Worm (Caenorhabditis elegans) whole organism, young adult: ENCODE measurements around the gene F13A2.10.
A peak's percentile ranks its signal among the peaks of the same experiment; 100 is the strongest.

Source experiments
- D2030.7 ChIP-seq: fragments of 200-800 bp; sonication (Bioruptor generic); IDR thresholded peaks from 2 replicates; pipeline ENCODE4 v1.3.6; 2022; ENCODE audit warnings: missing genetic modification reagents, missing genetic modification characterization, missing compliant biosample characterization
- F10E7.11 ChIP-seq: sonication (generic microtip); optimal IDR thresholded peaks from 2 replicates; lab custom pipeline; 2017; ENCODE audit warnings: mild to moderate bottlenecking, missing genetic modification characterization, moderate library complexity, missing compliant biosample characterization
- F33H1.4 ChIP-seq: fragments of 200-800 bp; sonication (Bioruptor generic); IDR thresholded peaks from 2 replicates; pipeline ENCODE4 v1.3.6; 2022; ENCODE audit warnings: missing genetic modification reagents, missing genetic modification characterization, missing compliant biosample characterization
- F55B11.4 ChIP-seq: sonication (generic microtip); optimal IDR thresholded peaks from 2 replicates; lab custom pipeline; 2016; ENCODE audit warnings: missing compliant biosample characterization, missing genetic modification characterization, borderline replicate concordance; ENCODE audit not compliant: insufficient read depth
- F57C9.4 ChIP-seq: sonication (generic microtip); optimal IDR thresholded peaks from 2 replicates; lab custom pipeline; 2017; ENCODE audit warnings: mild to moderate bottlenecking, missing genetic modification characterization, missing compliant biosample characterization
- K12H6.12 ChIP-seq: fragments of 200-800 bp; sonication (Bioruptor generic); optimal IDR thresholded peaks from 2 replicates; lab custom pipeline; 2018; ENCODE audit warnings: mild to moderate bottlenecking, missing genetic modification characterization, missing compliant biosample characterization
- Y53G8AR.9 ChIP-seq: fragments of 200-800 bp; sonication (Bioruptor generic); conservative IDR thresholded peaks from 2 replicates; pipeline ENCODE4 v1.3.6; 2022; ENCODE audit warnings: missing genetic modification reagents, missing genetic modification characterization, missing compliant biosample characterization
- Y95B8A.8 ChIP-seq: fragments of 200-800 bp; sonication (Bioruptor generic); IDR thresholded peaks from 2 replicates; pipeline ENCODE4 v1.3.6; 2022; ENCODE audit warnings: missing genetic modification reagents, missing genetic modification characterization, missing compliant biosample characterization
- attf-3 ChIP-seq: fragments of 200-800 bp; sonication (Bioruptor generic); conservative IDR thresholded peaks from 2 replicates; pipeline ENCODE4 v1.3.6; 2022; ENCODE audit warnings: missing genetic modification reagents, missing genetic modification characterization, missing compliant biosample characterization
- ccch-3 ChIP-seq: fragments of 200-800 bp; sonication (Bioruptor generic); optimal IDR thresholded peaks from 2 replicates; lab custom pipeline; 2018; ENCODE audit warnings: mild to moderate bottlenecking, missing genetic modification characterization, missing compliant biosample characterization
- ceh-40 ChIP-seq: fragments of 200-800 bp; sonication (Bioruptor generic); IDR thresholded peaks from 2 replicates; pipeline ENCODE4 v1.3.6; 2022; ENCODE audit warnings: missing genetic modification characterization, missing compliant biosample characterization
- ceh-91 ChIP-seq: fragments of 200-800 bp; sonication (Bioruptor generic); IDR thresholded peaks from 2 replicates; pipeline ENCODE4 v1.3.6; 2022; ENCODE audit warnings: missing genetic modification reagents, missing genetic modification characterization, missing compliant biosample characterization
- dox-1 ChIP-seq: fragments of 200-800 bp; sonication (Bioruptor generic); IDR thresholded peaks from 2 replicates; pipeline ENCODE4 v1.3.6; 2022; ENCODE audit warnings: missing genetic modification reagents, missing genetic modification characterization, missing compliant biosample characterization
- dpff-1 ChIP-seq: sonication (generic microtip); optimal IDR thresholded peaks from 2 replicates; lab custom pipeline; 2017; ENCODE audit warnings: mild to moderate bottlenecking, missing genetic modification characterization, missing compliant biosample characterization
- dpl-1 ChIP-seq: fragments of 150-350 bp; optimal IDR thresholded peaks from 2 replicates; lab custom pipeline; 2014; ENCODE audit warnings: missing biosample characterization, missing genetic modification reagents, missing genetic modification characterization
- ets-4 ChIP-seq: fragments of 200-800 bp; sonication (Bioruptor generic); optimal IDR thresholded peaks from 2 replicates; lab custom pipeline; 2018; ENCODE audit warnings: mild to moderate bottlenecking, missing genetic modification characterization, missing compliant biosample characterization
- gei-17 ChIP-seq: fragments of 200-800 bp; sonication (Bioruptor generic); optimal IDR thresholded peaks from 2 replicates; lab custom pipeline; 2018; ENCODE audit warnings: mild to moderate bottlenecking, missing genetic modification characterization, missing compliant biosample characterization
- him-1 ChIP-seq: sonication (generic microtip); optimal IDR thresholded peaks from 2 replicates; lab custom pipeline; 2016; ENCODE audit warnings: missing genotype, missing genetic modification reagents, missing genetic modification characterization, missing compliant biosample characterization
- hmg-1.2 ChIP-seq: fragments of 200-800 bp; sonication (Bioruptor generic); IDR thresholded peaks from 2 replicates; pipeline ENCODE4 v1.3.6; 2022; ENCODE audit warnings: missing genetic modification reagents, missing genetic modification characterization, missing compliant biosample characterization
- hrde-1 ChIP-seq: sonication (generic microtip); optimal IDR thresholded peaks from 2 replicates; lab custom pipeline; 2016; ENCODE audit warnings: missing genetic modification characterization, mild to moderate bottlenecking, missing compliant biosample characterization, moderate library complexity, missing genotype, missing genetic modification reagents, borderline replicate concordance
- hsf-1 ChIP-seq: fragments of 200-800 bp; sonication (Bioruptor generic); IDR thresholded peaks from 2 replicates; pipeline ENCODE4 v1.3.6; 2022; ENCODE audit warnings: missing genetic modification reagents, missing genetic modification characterization, missing compliant biosample characterization
- lin-35 ChIP-seq, 3 experiments: fragments of 150-350 bp in 2 of 3; sonication (generic microtip) in 1 of 3; optimal IDR thresholded peaks; 2 replicates each; lab custom pipeline; 2014 to 2018; ENCODE audit warnings: missing biosample characterization in 3 of 3, missing genetic modification characterization in 3 of 3, missing genetic modification reagents in 3 of 3
- lin-54 ChIP-seq: fragments of 200-800 bp; sonication (Bioruptor generic); optimal IDR thresholded peaks from 2 replicates; lab custom pipeline; 2018; ENCODE audit warnings: mild to moderate bottlenecking, missing genetic modification characterization, missing compliant biosample characterization
- lir-1 ChIP-seq: fragments of 200-800 bp; sonication (Bioruptor generic); conservative IDR thresholded peaks from 2 replicates; pipeline ENCODE4 v1.3.6; 2022; ENCODE audit warnings: missing genetic modification reagents, missing genetic modification characterization, missing compliant biosample characterization
- lsl-1 ChIP-seq: fragments of 200-800 bp; sonication (Bioruptor generic); optimal IDR thresholded peaks from 2 replicates; lab custom pipeline; 2018; ENCODE audit warnings: mild to moderate bottlenecking, missing genetic modification characterization, moderate library complexity, missing compliant biosample characterization
- madf-10 ChIP-seq: sonication (generic microtip); optimal IDR thresholded peaks from 2 replicates; lab custom pipeline; 2016; ENCODE audit warnings: mild to moderate bottlenecking, missing genetic modification characterization, missing compliant biosample characterization
- madf-6 ChIP-seq: fragments of 200-800 bp; sonication (Bioruptor generic); IDR thresholded peaks from 2 replicates; pipeline ENCODE4 v1.3.6; 2022; ENCODE audit warnings: missing genetic modification reagents, missing genetic modification characterization, missing compliant biosample characterization
- madf-8 ChIP-seq: fragments of 200-800 bp; sonication (Bioruptor generic); conservative IDR thresholded peaks from 2 replicates; pipeline ENCODE4 v1.3.6; 2022; ENCODE audit warnings: missing genetic modification reagents, missing genetic modification characterization, missing compliant biosample characterization
- mcd-1 ChIP-seq: fragments of 200-800 bp; sonication (Bioruptor generic); IDR thresholded peaks from 2 replicates; pipeline ENCODE4 v1.3.6; 2022; ENCODE audit warnings: missing genetic modification reagents, missing genetic modification characterization, missing compliant biosample characterization
- nfyb-1 ChIP-seq: fragments of 200-800 bp; sonication (Bioruptor generic); IDR thresholded peaks from 2 replicates; pipeline ENCODE4 v1.3.6; 2022; ENCODE audit warnings: missing genetic modification reagents, missing genetic modification characterization, missing compliant biosample characterization
- nhr-179 ChIP-seq: sonication (generic microtip); optimal IDR thresholded peaks from 2 replicates; lab custom pipeline; 2016; ENCODE audit warnings: mild to moderate bottlenecking, missing genetic modification characterization, missing compliant biosample characterization
- pbrm-1 ChIP-seq: fragments of 200-800 bp; sonication (Bioruptor generic); IDR thresholded peaks from 2 replicates; pipeline ENCODE4 v1.3.6; 2022; ENCODE audit warnings: missing genetic modification reagents, missing genetic modification characterization, missing compliant biosample characterization
- pha-4 ChIP-seq: fragments of 150-350 bp; sonication (generic microtip); optimal IDR thresholded peaks from 2 replicates; lab custom pipeline; 2014; ENCODE audit warnings: missing biosample characterization, missing genetic modification reagents, missing genetic modification characterization
- rcor-1 ChIP-seq: fragments of 200-800 bp; sonication (Bioruptor generic); IDR thresholded peaks from 2 replicates; pipeline ENCODE4 v1.3.6; 2022; ENCODE audit warnings: missing genetic modification reagents, missing genetic modification characterization, missing compliant biosample characterization
- snpc-1.1 ChIP-seq: sonication (generic microtip); optimal IDR thresholded peaks from 2 replicates; lab custom pipeline; 2017; ENCODE audit warnings: missing genetic modification characterization, mild to moderate bottlenecking, missing compliant biosample characterization, antibody characterized with exemption, moderate library complexity, missing genotype, missing genetic modification reagents; ENCODE audit not compliant: insufficient read depth
- snpc-1.3 ChIP-seq: sonication (generic microtip); optimal IDR thresholded peaks from 2 replicates; lab custom pipeline; 2017; ENCODE audit warnings: missing genetic modification characterization, mild to moderate bottlenecking, missing compliant biosample characterization, antibody characterized with exemption, moderate library complexity, missing genotype, missing genetic modification reagents; ENCODE audit not compliant: insufficient read depth
- snpc-4 ChIP-seq, 5 experiments: fragments of 150-350 bp in 1 of 5; sonication (generic microtip) in 4 of 5; optimal IDR thresholded peaks; 2 replicates each; lab custom pipeline; 2014 to 2018; ENCODE audit warnings: missing genetic modification characterization in 5 of 5, missing biosample characterization in 3 of 5, antibody characterized with exemption in 2 of 5, mild to moderate bottlenecking in 2 of 5, missing compliant biosample characterization in 2 of 5, missing genotype in 2 of 5, moderate library complexity in 2 of 5, missing genetic modification reagents in 1 of 5
- unc-130 ChIP-seq: sonication (generic microtip); optimal IDR thresholded peaks from 2 replicates; lab custom pipeline; 2016; ENCODE audit warnings: missing genetic modification reagents, missing genetic modification characterization, missing compliant biosample characterization
- xnd-1 ChIP-seq: sonication (generic microtip); optimal IDR thresholded peaks from 2 replicates; lab custom pipeline; 2016; ENCODE audit warnings: missing genotype, missing genetic modification reagents, missing genetic modification characterization, missing compliant biosample characterization
- zfh-2 ChIP-seq: fragments of 200-800 bp; sonication (Bioruptor generic); conservative IDR thresholded peaks from 2 replicates; pipeline ENCODE4 v1.3.6; 2022; ENCODE audit warnings: missing genetic modification reagents, missing genetic modification characterization, missing compliant biosample characterization
- ztf-3 ChIP-seq: fragments of 200-800 bp; sonication (Bioruptor generic); optimal IDR thresholded peaks from 2 replicates; lab custom pipeline; 2018; ENCODE audit warnings: mild to moderate bottlenecking, missing genetic modification characterization, missing compliant biosample characterization
- ztf-6 ChIP-seq: fragments of 200-800 bp; sonication (Bioruptor generic); IDR thresholded peaks from 2 replicates; pipeline ENCODE4 v1.3.6; 2022; ENCODE audit warnings: missing genetic modification reagents, missing genetic modification characterization, missing compliant biosample characterization

F13A2.10 gene

DNA sequence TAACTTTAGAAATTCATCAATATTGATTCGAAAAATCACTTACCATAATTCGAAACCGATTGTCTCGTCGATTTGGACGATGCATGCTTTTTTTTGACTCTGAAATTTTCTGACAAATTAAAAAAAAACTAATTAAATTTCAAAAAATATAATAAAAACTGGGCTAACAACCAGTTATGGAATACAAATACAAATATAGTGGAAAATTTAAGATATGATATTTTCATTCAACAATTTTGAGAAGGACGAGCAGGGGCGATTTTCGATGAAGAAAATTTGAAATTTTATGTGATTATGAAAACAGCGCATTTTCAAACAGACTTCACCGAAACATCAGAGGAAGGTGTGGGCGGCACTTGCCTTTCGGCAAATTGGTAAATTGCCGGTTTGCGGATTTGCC lies 3.8 kb downstream of the F13A2.10 start, which contains the start of gene F13A2.1 (continued):
- TF ChIP-seq F10E7.11 (tag; lab: Kevin White, UChicago) (no peak), nhr-179 (tag; lab: Kevin White, UChicago) (no peak)

DNA sequence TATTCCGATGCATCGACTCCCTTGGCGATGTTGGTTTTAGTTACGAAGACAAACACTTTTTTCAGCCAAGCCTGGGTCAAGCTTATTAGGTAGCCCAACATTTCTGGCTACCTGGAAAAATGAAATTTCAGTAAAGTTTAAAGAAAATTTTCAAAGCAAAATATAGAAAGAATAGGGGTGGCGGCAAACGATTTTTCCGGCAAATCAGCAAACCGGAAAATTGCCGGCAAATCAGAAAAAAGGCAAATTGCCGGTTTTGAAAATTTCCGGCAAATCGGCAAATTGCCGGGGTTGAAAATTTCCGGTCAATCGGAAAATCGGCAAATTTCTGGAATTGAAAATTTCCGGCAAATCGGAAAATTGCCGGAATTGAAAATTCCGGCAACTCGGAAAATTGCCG lies 8.5 kb downstream of the F13A2.10 start, which contains the start of gene F32D1.8:
TSS of gene F32D1.8 (minus strand) at position 101 of the 400 bp plus-strand sequence.
- TF ChIP-seq pha-4 (tag; lab: Kevin White, UChicago): no peak
- no peak for TF ChIP-seq ztf-3 (GFP tag; lab: Kevin White, UChicago)
- TF ChIP-seq madf-6 (GFP tag; lab: Robert Waterston, UW): no peak
- TF ChIP-seq dpff-1 (tag; lab: Kevin White, UChicago): no peak
- no peak for TF ChIP-seq ceh-40 (GFP tag; lab: Robert Waterston, UW)
- TF ChIP-seq ztf-6 (GFP tag; lab: Robert Waterston, UW): no peak
- TF ChIP-seq ccch-3: no peak
- TF ChIP-seq hrde-1 (tag; lab: Kevin White, UChicago): no peak
- no peak for TF ChIP-seq hmg-1.2 (GFP tag; lab: Robert Waterston, UW)
- TF ChIP-seq madf-10 (tag; lab: Kevin White, UChicago): no peak
- TF ChIP-seq K12H6.12 (tag; lab: Kevin White, UChicago): no peak
- TF ChIP-seq nfyb-1 (GFP tag; lab: Robert Waterston, UW): no peak
- no peak for TF ChIP-seq attf-3 (GFP tag; lab: Robert Waterston, UW)
- no peak for TF ChIP-seq F57C9.4 (tag; lab: Kevin White, UChicago)

DNA sequence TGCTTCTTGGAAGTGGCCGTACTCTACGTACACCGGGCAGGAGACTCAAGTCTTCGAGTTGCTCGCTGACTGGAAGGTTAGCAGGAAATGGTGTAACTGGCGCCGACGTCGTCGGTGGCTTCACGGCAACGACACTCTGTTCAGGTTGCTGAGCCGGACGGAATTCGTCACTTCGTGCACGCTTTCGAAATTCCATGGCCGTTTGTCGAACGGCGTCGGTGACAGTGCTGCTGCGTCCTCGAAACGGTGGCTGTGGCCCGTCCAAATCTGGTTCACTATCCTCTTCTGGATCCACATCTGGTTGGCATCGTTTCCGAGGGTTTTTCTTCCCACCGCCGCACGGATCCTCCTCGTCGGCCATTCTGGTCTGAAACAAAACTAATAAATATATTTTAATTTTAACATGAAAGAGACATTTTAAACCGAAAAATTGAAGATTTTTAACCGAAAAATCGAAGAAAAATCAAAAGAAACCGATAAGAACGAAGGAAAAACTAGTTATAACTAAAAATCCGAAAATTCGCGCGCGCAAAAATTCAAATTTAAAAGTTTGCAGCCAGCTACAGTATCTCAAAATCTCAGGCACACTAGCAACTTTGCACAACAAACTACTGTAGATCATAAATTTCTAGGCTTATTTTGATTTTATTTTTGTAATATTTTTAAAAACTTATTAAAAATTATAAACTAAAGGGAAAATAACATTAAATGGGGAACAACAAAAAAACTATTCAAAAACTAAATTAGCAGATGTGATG lies 10.1 kb downstream of the F13A2.10 start, which contains the start of gene F32D1.7:
TSS of gene F32D1.7 (minus strand) at position 367 of the 758 bp plus-strand sequence.
- TF ChIP-seq pbrm-1 (GFP tag; lab: Robert Waterston, UW) (no peak), ets-4 (no peak), snpc-1.1 (tag; lab: Kevin White, UChicago) (peak; percentile 61), lin-54 (GFP tag; lab: Kevin White, UChicago) (peak; percentile 91), mcd-1 (GFP tag; lab: Robert Waterston, UW) (peak; percentile 53; the same call in 1 of the 2 replicates), unc-130 (peak; percentile 38), gei-17 (no peak), snpc-1.3 (peak; percentile 36), rcor-1 (GFP tag; lab: Robert Waterston, UW) (peak; percentile 66), lir-1 (GFP tag; lab: Robert Waterston, UW) (no peak; the same call in 1 of the 2 replicates), lsl-1 (peak; percentile 99), dox-1 (GFP tag; lab: Robert Waterston, UW) (peak; percentile 61), zfh-2 (GFP tag; lab: Robert Waterston, UW) (peak; percentile 69), dpl-1 (GFP tag; lab: Kevin White, UChicago) (peak; percentile 90), madf-6 (GFP tag; lab: Robert Waterston, UW) (peak; percentile 99), lin-35 (GFP tag; optimal IDR thresholded peaks at IDR 0.05; lab: Kevin White, UChicago) (peak in 1 of 3 experiments; percentile 12), D2030.7 (peak; percentile 87), ceh-91 (peak; percentile 91), Y95B8A.8 (GFP tag; lab: Robert Waterston, UW) (0 out of 2 replicates have a peak, but pooled peaks have one; percentile 49), Y53G8AR.9 (GFP tag; lab: Robert Waterston, UW) (no peak), snpc-4 (GFP tag; optimal IDR thresholded peaks at IDR 0.05; lab: Kevin White, UChicago) (peak; percentile 6), snpc-4 (tag; optimal IDR thresholded peaks at IDR 0.05; lab: Kevin White, UChicago) (peak in 1 of 4 experiments; percentile 14), madf-8 (GFP tag; lab: Robert Waterston, UW) (peak; percentile 98), F55B11.4 (no peak), F33H1.4 (peak; percentile 78), hsf-1 (GFP tag; lab: Robert Waterston, UW) (peak; percentile 59; the same call in 1 of the 2 replicates), him-1 (peak; percentile 34), xnd-1 (peak; percentile 93)
